Fruit fly (Drosophila melanogaster) whole organism, embryonic: ENCODE measurements around the gene CG34342.
A peak's percentile ranks its signal among the peaks of the same experiment; 100 is the strongest.

Experiments used
- Abd-B ChIP-seq: fragments of 200-800 bp; sonication (Bioruptor generic); optimal IDR thresholded peaks from 2 replicates; lab custom pipeline; 2018; ENCODE audit warnings: missing biosample characterization, mild to moderate bottlenecking, missing genetic modification characterization, moderate library complexity
- CG10959 ChIP-seq: fragments of 200-800 bp; sonication (Bioruptor generic); IDR thresholded peaks from 2 replicates; pipeline ENCODE4 v1.3.6; 2022; ENCODE audit warnings: missing biosample characterization, missing genetic modification characterization
- CG11560 ChIP-seq: fragments of 200-800 bp; sonication (Bioruptor generic); IDR thresholded peaks from 3 replicates; pipeline ENCODE4 v1.3.6; 2022; ENCODE audit warnings: missing biosample characterization, missing genetic modification characterization
- CG11723 ChIP-seq: fragments of 200-800 bp; sonication (Bioruptor generic); optimal IDR thresholded peaks from 2 replicates; lab custom pipeline; 2017; ENCODE audit warnings: missing biosample characterization, mild to moderate bottlenecking, missing genetic modification characterization
- CG1233 ChIP-seq: fragments of 200-800 bp; sonication (Bioruptor generic); optimal IDR thresholded peaks from 4 replicates; lab custom pipeline; 2018; ENCODE audit warnings: missing biosample characterization, mild to moderate bottlenecking, missing genetic modification characterization
- CG12942 ChIP-seq: fragments of 200-800 bp; sonication (Bioruptor generic); optimal IDR thresholded peaks from 3 replicates; lab custom pipeline; 2016; ENCODE audit warnings: missing biosample characterization, missing genetic modification characterization
- CG13424 ChIP-seq: fragments of 200-800 bp; sonication (Bioruptor generic); optimal IDR thresholded peaks from 2 replicates; lab custom pipeline; 2019; ENCODE audit warnings: missing biosample characterization, mild to moderate bottlenecking, missing genetic modification characterization, moderate library complexity
- CG1647 ChIP-seq: fragments of 200-800 bp; sonication (Bioruptor generic); optimal IDR thresholded peaks from 3 replicates; lab custom pipeline; 2016; ENCODE audit warnings: missing biosample characterization, missing genetic modification characterization
- CG16779 ChIP-seq: fragments of 200-800 bp; sonication (Bioruptor generic); IDR thresholded peaks from 2 replicates; pipeline ENCODE4 v1.3.6; 2022; ENCODE audit warnings: missing biosample characterization, missing genetic modification characterization
- CG2120 ChIP-seq: fragments of 200-800 bp; sonication (Bioruptor generic); optimal IDR thresholded peaks from 3 replicates; lab custom pipeline; 2016; ENCODE audit warnings: missing biosample characterization, missing genetic modification characterization
- CG2889 ChIP-seq: fragments of 200-800 bp; sonication (Bioruptor generic); IDR thresholded peaks from 3 replicates; pipeline ENCODE4 v1.3.6; 2022; ENCODE audit warnings: missing biosample characterization, missing genetic modification characterization
- CG31365 ChIP-seq: fragments of 200-800 bp; sonication (Bioruptor generic); optimal IDR thresholded peaks from 2 replicates; lab custom pipeline; 2018; ENCODE audit warnings: missing biosample characterization, mild to moderate bottlenecking, missing genetic modification characterization
- CG31441 ChIP-seq: fragments of 200-800 bp; sonication (Bioruptor generic); IDR thresholded peaks from 2 replicates; pipeline ENCODE4 v1.3.6; 2022; ENCODE audit warnings: missing biosample characterization, missing genetic modification characterization
- CG32532 ChIP-seq: fragments of 200-800 bp; sonication (Bioruptor generic); IDR thresholded peaks from 2 replicates; pipeline ENCODE4 v1.3.6; 2022; ENCODE audit warnings: missing biosample characterization, missing genetic modification characterization
- CG3281 ChIP-seq: fragments of 200-800 bp; sonication (Bioruptor generic); optimal IDR thresholded peaks from 3 replicates; lab custom pipeline; 2017; ENCODE audit warnings: missing biosample characterization, mild to moderate bottlenecking, missing genetic modification characterization
- CG3847 ChIP-seq: fragments of 200-800 bp; sonication (Bioruptor generic); IDR thresholded peaks from 2 replicates; pipeline ENCODE4 v1.3.6; 2022; ENCODE audit warnings: missing biosample characterization, missing genetic modification characterization
- CG4820 ChIP-seq: fragments of 200-800 bp; sonication (Bioruptor generic); optimal IDR thresholded peaks from 3 replicates; lab custom pipeline; 2016; ENCODE audit warnings: missing biosample characterization, missing genetic modification characterization
- CG5953 ChIP-seq: fragments of 200-800 bp; sonication (Bioruptor generic); IDR thresholded peaks from 2 replicates; pipeline ENCODE4 v1.3.6; 2022; ENCODE audit warnings: missing biosample characterization, missing genetic modification characterization
- CG6813 ChIP-seq: fragments of 200-800 bp; sonication (Bioruptor generic); optimal IDR thresholded peaks from 2 replicates; lab custom pipeline; 2017; ENCODE audit warnings: missing biosample characterization, missing genetic modification characterization, mild to moderate bottlenecking, moderate library complexity, missing genetic modification reagents
- CG7786 ChIP-seq: fragments of 200-800 bp; sonication (Bioruptor generic); optimal IDR thresholded peaks from 2 replicates; lab custom pipeline; 2016; ENCODE audit warnings: missing biosample characterization, missing genetic modification characterization
- CG8388 ChIP-seq: fragments of 200-800 bp; sonication (Bioruptor generic); optimal IDR thresholded peaks from 2 replicates; lab custom pipeline; 2019; ENCODE audit warnings: missing biosample characterization, mild to moderate bottlenecking, missing genetic modification characterization, moderate library complexity
- D19B ChIP-seq: fragments of 200-800 bp; sonication (Bioruptor generic); optimal IDR thresholded peaks from 2 replicates; lab custom pipeline; 2017; ENCODE audit warnings: missing biosample characterization, mild to moderate bottlenecking, missing genetic modification characterization
- Eip74EF ChIP-seq, 2 experiments: fragments of 200-800 bp in 1 of 2; fragments of >200 bp in 1 of 2; sonication (Bioruptor generic) in 1 of 2; optimal IDR thresholded peaks; 2 replicates each; lab custom pipeline; 2017 to 2019; ENCODE audit warnings: missing biosample characterization in 2 of 2, missing genetic modification characterization in 2 of 2, mild to moderate bottlenecking in 1 of 2, moderate library complexity in 1 of 2
- GATAe ChIP-seq: fragments of 200-800 bp; sonication (Bioruptor generic); conservative IDR thresholded peaks from 2 replicates; pipeline ENCODE4 v1.3.6; 2022; ENCODE audit warnings: missing biosample characterization, missing genetic modification characterization
- Hand ChIP-seq: fragments of 200-800 bp; sonication (Bioruptor generic); optimal IDR thresholded peaks from 2 replicates; lab custom pipeline; 2017; ENCODE audit warnings: mild to moderate bottlenecking, missing biosample characterization, missing genetic modification reagents, missing genetic modification characterization
- Hey ChIP-seq: fragments of 200-800 bp; sonication (Bioruptor generic); optimal IDR thresholded peaks from 3 replicates; lab custom pipeline; 2018; ENCODE audit warnings: missing biosample characterization, mild to moderate bottlenecking, missing genetic modification characterization
- Oaz ChIP-seq: fragments of 200-800 bp; sonication (Bioruptor generic); IDR thresholded peaks from 2 replicates; pipeline ENCODE4 v1.3.6; 2022; ENCODE audit warnings: missing biosample characterization, missing genetic modification characterization
- Scr ChIP-seq: fragments of 200-800 bp; sonication (Bioruptor generic); IDR thresholded peaks from 2 replicates; pipeline ENCODE4 v1.3.6; 2022; ENCODE audit warnings: missing biosample characterization, missing genetic modification characterization; ENCODE audit not compliant: partially characterized antibody
- cg ChIP-seq: fragments of 200-800 bp; sonication (Bioruptor generic); optimal IDR thresholded peaks from 3 replicates; lab custom pipeline; 2019; ENCODE audit warnings: missing biosample characterization, mild to moderate bottlenecking, missing genetic modification characterization, moderate library complexity
- chif ChIP-seq, 2 experiments: fragments of 200-800 bp; sonication (Bioruptor generic); optimal IDR thresholded peaks; 3 replicates each; lab custom pipeline; 2016; ENCODE audit warnings: missing biosample characterization in 2 of 2, missing genetic modification characterization in 2 of 2
- chinmo ChIP-seq: fragments of 200-800 bp; sonication (Bioruptor generic); IDR thresholded peaks from 4 replicates; pipeline ENCODE4 v1.3.6; 2022; ENCODE audit warnings: missing biosample characterization, missing genetic modification characterization; ENCODE audit not compliant: partially characterized antibody
- en ChIP-seq: fragments of 200-800 bp; sonication (Bioruptor generic); optimal IDR thresholded peaks from 2 replicates; lab custom pipeline; 2016; ENCODE audit warnings: missing biosample characterization, missing genetic modification characterization
- fu2 ChIP-seq: fragments of 200-800 bp; sonication (Bioruptor generic); optimal IDR thresholded peaks from 2 replicates; lab custom pipeline; 2016; ENCODE audit warnings: missing biosample characterization, missing genetic modification characterization
- gce ChIP-seq: fragments of 200-800 bp; sonication (Bioruptor generic); IDR thresholded peaks from 3 replicates; pipeline ENCODE4 v1.3.6; 2022; ENCODE audit warnings: missing biosample characterization, missing genetic modification characterization
- gsb ChIP-seq: fragments of 200-800 bp; sonication (Bioruptor generic); IDR thresholded peaks from 2 replicates; pipeline ENCODE4 v1.3.6; 2022; ENCODE audit warnings: missing biosample characterization, missing genetic modification characterization
- gsb-n ChIP-seq: fragments of 200-800 bp; sonication (Bioruptor generic); optimal IDR thresholded peaks from 3 replicates; lab custom pipeline; 2018; ENCODE audit warnings: missing biosample characterization, mild to moderate bottlenecking, missing genetic modification characterization
- her ChIP-seq: fragments of 200-800 bp; sonication (Bioruptor generic); optimal IDR thresholded peaks from 2 replicates; lab custom pipeline; 2016; ENCODE audit warnings: missing biosample characterization, missing genetic modification characterization
- lab ChIP-seq: fragments of 200-800 bp; sonication (Bioruptor generic); optimal IDR thresholded peaks from 3 replicates; lab custom pipeline; 2017; ENCODE audit warnings: missing biosample characterization, missing genetic modification characterization, mild to moderate bottlenecking, moderate library complexity, missing genetic modification reagents
- lbe ChIP-seq: fragments of 200-800 bp; sonication (Bioruptor generic); optimal IDR thresholded peaks from 2 replicates; lab custom pipeline; 2016; ENCODE audit warnings: missing biosample characterization, mild to moderate bottlenecking, missing genetic modification characterization
- mirr ChIP-seq: fragments of 200-800 bp; sonication (Bioruptor generic); optimal IDR thresholded peaks from 3 replicates; lab custom pipeline; 2018; ENCODE audit warnings: missing biosample characterization, mild to moderate bottlenecking, missing genetic modification characterization
- mld ChIP-seq: fragments of 200-800 bp; sonication (Bioruptor generic); IDR thresholded peaks from 3 replicates; pipeline ENCODE4 v1.3.6; 2022; ENCODE audit warnings: missing biosample characterization, missing genetic modification characterization; ENCODE audit not compliant: partially characterized antibody
- nau ChIP-seq: fragments of 200-800 bp; sonication (Bioruptor generic); optimal IDR thresholded peaks from 3 replicates; lab custom pipeline; 2017; ENCODE audit warnings: missing biosample characterization, mild to moderate bottlenecking, missing genetic modification characterization, missing genetic modification reagents
- nmo ChIP-seq: fragments of 200-800 bp; sonication (Bioruptor generic); optimal IDR thresholded peaks from 2 replicates; lab custom pipeline; 2018; ENCODE audit warnings: missing biosample characterization, mild to moderate bottlenecking, missing genetic modification characterization, moderate library complexity
- p53 ChIP-seq: fragments of 200-800 bp; sonication (Bioruptor generic); optimal IDR thresholded peaks from 2 replicates; lab custom pipeline; 2016; ENCODE audit warnings: missing biosample characterization, missing genetic modification characterization
- pfk ChIP-seq: fragments of 200-800 bp; sonication (Bioruptor generic); optimal IDR thresholded peaks from 2 replicates; lab custom pipeline; 2018; ENCODE audit warnings: missing biosample characterization, mild to moderate bottlenecking, missing genetic modification characterization, moderate library complexity
- repo ChIP-seq: fragments of 200-800 bp; sonication (Bioruptor generic); optimal IDR thresholded peaks from 2 replicates; lab custom pipeline; 2016; ENCODE audit warnings: missing biosample characterization, missing genetic modification characterization
- sens ChIP-seq: fragments of 200-800 bp; sonication (Bioruptor generic); peaks from one replicate; lab custom pipeline; 2016; ENCODE audit warnings: missing biosample characterization, missing genetic modification characterization
- shn ChIP-seq: fragments of 200-800 bp; sonication (Bioruptor generic); optimal IDR thresholded peaks from 3 replicates; lab custom pipeline; 2016; ENCODE audit warnings: missing biosample characterization, missing genetic modification characterization
- sob ChIP-seq: fragments of 200-800 bp; sonication (Bioruptor generic); IDR thresholded peaks from 2 replicates; pipeline ENCODE4 v1.3.6; 2022; ENCODE audit warnings: missing biosample characterization, missing genetic modification characterization
- sqz ChIP-seq: fragments of 200-800 bp; sonication (Bioruptor generic); optimal IDR thresholded peaks from 3 replicates; lab custom pipeline; 2018; ENCODE audit warnings: missing biosample characterization, mild to moderate bottlenecking, missing genetic modification characterization
- yki ChIP-seq: fragments of >200 bp; optimal IDR thresholded peaks from 3 replicates; lab custom pipeline; 2018

CG34342 gene

DNA sequence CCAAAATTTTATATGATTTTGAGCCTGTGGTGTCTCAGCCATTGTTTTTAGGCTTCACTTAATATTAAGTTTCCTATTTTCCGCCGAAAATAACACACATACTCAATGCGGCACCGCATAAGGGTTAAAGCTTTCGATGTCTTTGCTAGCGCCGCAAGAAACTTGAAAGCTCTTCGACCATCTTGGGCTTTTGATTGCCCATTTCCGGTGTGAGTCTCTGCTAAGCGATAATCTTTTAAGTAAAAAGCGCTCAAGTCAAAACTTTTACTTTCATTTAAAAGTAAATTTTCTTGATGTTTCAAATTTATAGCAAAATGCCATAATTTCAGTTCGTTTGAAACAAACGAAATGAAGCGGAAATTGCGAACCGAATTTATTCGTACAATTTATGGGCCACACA lies 1.3 kb upstream of the CG34342 start (continued):
- TF ChIP-seq fu2 = peak; percentile 82
- peak; percentile 61 to 91 for TF ChIP-seq chif (GFP tag; optimal IDR thresholded peaks at IDR 0.05; lab: Kevin White, UChicago)
- peak; percentile 77; the same call in 1 of the 4 replicates for TF ChIP-seq chinmo (GFP tag; lab: Robert Waterston, UW)
- TF ChIP-seq CG7786 = peak; percentile 62
- TF ChIP-seq CG1647 (GFP tag; lab: Kevin White, UChicago) = peak; percentile 59
- peak; percentile 92 for TF ChIP-seq sob (GFP tag; lab: Robert Waterston, UW)
- peak; percentile 94 for TF ChIP-seq CG6813
- peak; percentile 89 for TF ChIP-seq p53 (GFP tag; lab: Kevin White, UChicago)
- peak; percentile 71 for TF ChIP-seq nmo (GFP tag; lab: Kevin White, UChicago)
- TF ChIP-seq Oaz (GFP tag; lab: Robert Waterston, UW) = peak; percentile 85
- peak; percentile 83 for TF ChIP-seq CG31441 (GFP tag; lab: Robert Waterston, UW)
- TF ChIP-seq gce (GFP tag; lab: Robert Waterston, UW) = peak; percentile 85; the same call in 2 of the 3 replicates
- TF ChIP-seq gsb-n = peak; percentile 75
- no peak for TF ChIP-seq Scr
- peak; percentile 73 for TF ChIP-seq CG2120 (GFP tag; lab: Kevin White, UChicago)
- peak; percentile 37 for TF ChIP-seq sqz (GFP tag; lab: Kevin White, UChicago)
- peak; percentile 94 for TF ChIP-seq sens (GFP tag; lab: Kevin White, UChicago)
- TF ChIP-seq D19B = peak; percentile 77
- TF ChIP-seq lbe = peak; percentile 63
- peak; percentile 89 for TF ChIP-seq CG1233 (GFP tag; lab: Kevin White, UChicago)
- TF ChIP-seq CG3847 (GFP tag; lab: Robert Waterston, UW) = peak; percentile 82
- TF ChIP-seq Hand (GFP tag; lab: Kevin White, UChicago) = peak; percentile 65
- TF ChIP-seq repo (GFP tag; lab: Kevin White, UChicago) = peak; percentile 89
- peak; percentile 83 for TF ChIP-seq CG31365 (tag; lab: Kevin White, UChicago)
- TF ChIP-seq CG13424 (tag; lab: Kevin White, UChicago) = peak; percentile 77
- peak; percentile 75 for TF ChIP-seq Hey (tag; lab: Kevin White, UChicago)
- TF ChIP-seq en (GFP tag; lab: Kevin White, UChicago) = peak; percentile 82
- TF ChIP-seq lab (GFP tag; lab: Kevin White, UChicago) = peak; percentile 97
- peak; percentile 90 for TF ChIP-seq pfk (GFP tag; lab: Kevin White, UChicago)
- no peak for TF ChIP-seq cg (GFP tag; lab: Kevin White, UChicago)
- peak; percentile 82 for TF ChIP-seq CG8388 (GFP tag; lab: Kevin White, UChicago)
- peak; percentile 91 for TF ChIP-seq CG32532
- TF ChIP-seq CG16779 (GFP tag; lab: Robert Waterston, UW) = peak; percentile 51; the same call in 1 of the 2 replicates
- TF ChIP-seq nau (GFP tag; lab: Kevin White, UChicago) = peak; percentile 93
- TF ChIP-seq CG4820 (GFP tag; lab: Kevin White, UChicago) = peak; percentile 66
- peak; percentile 69 for TF ChIP-seq Abd-B (GFP tag; lab: Kevin White, UChicago)
- peak; percentile 83 for TF ChIP-seq CG5953 (GFP tag; lab: Robert Waterston, UW)
- peak; percentile 40; the same call in 1 of the 2 replicates for TF ChIP-seq CG10959 (GFP tag; lab: Robert Waterston, UW)
- TF ChIP-seq CG12942 (GFP tag; lab: Kevin White, UChicago) = peak; percentile 68
- 0 out of 3 replicates have a peak, but pooled peaks have one; percentile 40 for TF ChIP-seq CG11560
- peak; percentile 32; the same call in 1 of the 2 replicates for TF ChIP-seq GATAe (GFP tag; lab: Robert Waterston, UW)
- no peak for TF ChIP-seq mld (GFP tag; lab: Robert Waterston, UW)
- TF ChIP-seq Eip74EF (GFP tag; optimal IDR thresholded peaks at IDR 0.05; lab: Kevin White, UChicago) = no peak
- no peak for TF ChIP-seq yki (lab: Kevin White, UChicago)
- TF ChIP-seq gsb (GFP tag; lab: Robert Waterston, UW) = peak; percentile 75
- TF ChIP-seq CG11723 (GFP tag; lab: Kevin White, UChicago) = peak; percentile 85
- peak; percentile 87 for TF ChIP-seq shn
- peak; percentile 91 for TF ChIP-seq mirr (GFP tag; lab: Kevin White, UChicago)
- TF ChIP-seq CG3281 (GFP tag; lab: Kevin White, UChicago) = peak; percentile 94
- peak; percentile 89 for TF ChIP-seq her (GFP tag; lab: Kevin White, UChicago)
- no peak for TF ChIP-seq CG2889 (GFP tag; lab: Robert Waterston, UW)
